Fruit fly (Drosophila melanogaster): ENCODE measurements around the gene Actbeta.

Gene Actbeta

DNA sequence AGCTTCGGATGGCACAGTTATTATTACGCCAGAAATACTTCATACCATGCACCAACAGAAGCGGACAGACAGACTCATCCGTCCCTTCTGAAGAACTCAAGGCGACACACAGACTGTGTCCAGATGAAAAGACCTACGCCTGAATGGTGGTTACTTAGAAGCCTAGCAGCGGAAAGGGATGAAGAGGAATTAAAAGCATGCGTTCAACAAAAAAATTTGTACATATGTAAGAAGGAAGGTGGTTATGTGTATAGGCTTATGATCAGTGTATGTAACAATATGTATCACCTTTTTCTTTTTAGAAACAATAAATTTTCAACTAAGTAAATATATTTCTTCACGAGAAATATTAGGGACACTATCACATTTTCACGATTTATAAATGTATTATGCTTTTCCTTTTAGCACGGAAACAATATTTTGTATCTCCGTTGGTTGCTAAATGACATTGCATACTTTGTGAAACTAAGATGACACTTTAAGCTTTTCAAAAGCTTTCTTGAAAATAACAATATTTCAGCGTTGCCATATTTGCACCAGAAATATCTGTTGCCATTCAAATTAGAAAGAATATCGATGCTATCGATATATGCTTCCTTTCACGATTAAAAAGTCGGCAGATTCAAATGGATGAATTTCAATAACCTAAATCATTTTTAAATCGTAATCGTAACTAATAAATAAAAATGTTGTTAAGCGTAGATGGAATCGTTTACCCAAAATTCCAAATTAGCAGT, at the start of gene Actbeta:
TSS of gene Actbeta (minus strand) at position 471 of the 737 bp plus-strand sequence.
- TF ChIP-seq CTCF (optimal IDR thresholded peaks at IDR 0.05) (no peak), CG8478 (optimal IDR thresholded peaks at IDR 0.05) (no peak)

DNA sequence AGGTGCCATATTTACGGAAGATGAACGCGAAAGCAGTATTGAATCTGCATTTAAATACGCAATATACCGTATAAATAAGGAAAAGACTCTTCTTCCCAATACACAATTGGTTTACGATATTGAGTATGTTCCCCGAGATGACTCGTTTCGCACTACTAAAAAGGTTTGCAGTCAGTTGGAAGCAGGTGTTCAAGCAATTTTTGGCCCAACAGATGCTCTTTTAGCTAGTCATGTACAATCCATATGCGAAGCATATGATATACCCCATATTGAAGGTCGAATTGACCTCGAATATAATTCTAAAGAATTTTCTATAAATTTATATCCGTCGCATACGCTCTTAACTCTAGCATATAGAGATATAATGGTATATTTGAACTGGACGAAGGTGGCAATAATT, 42.4 kb upstream of the Actbeta start:
- no peak for TF ChIP-seq CG8478 (optimal IDR thresholded peaks at IDR 0.05)
- no peak for TF ChIP-seq CTCF (optimal IDR thresholded peaks at IDR 0.05)

DNA sequence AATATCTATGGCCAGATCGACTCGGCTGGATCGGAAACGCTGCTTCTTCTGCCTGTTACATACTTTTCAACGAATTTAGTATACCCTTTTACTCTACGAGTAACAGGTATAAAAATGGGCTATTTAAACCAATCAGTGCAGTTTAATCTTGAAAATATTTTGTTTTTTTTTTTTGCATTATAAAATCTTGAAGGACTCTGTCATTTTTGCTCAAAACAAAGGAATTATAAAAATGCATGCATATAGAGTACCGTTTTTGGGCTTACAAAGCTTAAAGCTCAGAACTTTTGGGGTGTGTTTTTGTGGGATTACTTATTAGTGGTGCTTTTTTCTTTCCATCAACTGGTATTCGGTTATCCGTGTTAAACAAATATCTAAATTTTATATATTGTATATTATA, 41.7 kb upstream of the Actbeta start, which contains the start of gene CG11155:
TSS of gene CG11155 (plus strand) at position 313 of the 400 bp plus-strand sequence.
- no peak for TF ChIP-seq CTCF (optimal IDR thresholded peaks at IDR 0.05)
- no peak for TF ChIP-seq CG8478 (optimal IDR thresholded peaks at IDR 0.05)

DNA sequence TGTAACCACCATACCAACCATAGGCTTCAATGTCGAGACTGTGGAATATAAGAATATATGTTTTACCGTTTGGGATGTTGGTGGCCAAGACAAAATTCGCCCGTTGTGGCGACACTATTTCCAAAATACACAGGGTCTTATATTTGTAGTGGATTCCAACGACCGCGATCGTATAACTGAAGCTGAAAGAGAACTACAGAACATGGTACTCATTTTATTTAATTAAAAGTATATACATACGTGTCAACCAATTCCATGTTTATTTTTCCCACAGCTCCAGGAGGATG, 39.8 kb upstream of the Actbeta start:
- TF ChIP-seq CTCF (optimal IDR thresholded peaks at IDR 0.05) (no peak), CG8478 (optimal IDR thresholded peaks at IDR 0.05) (no peak)

DNA sequence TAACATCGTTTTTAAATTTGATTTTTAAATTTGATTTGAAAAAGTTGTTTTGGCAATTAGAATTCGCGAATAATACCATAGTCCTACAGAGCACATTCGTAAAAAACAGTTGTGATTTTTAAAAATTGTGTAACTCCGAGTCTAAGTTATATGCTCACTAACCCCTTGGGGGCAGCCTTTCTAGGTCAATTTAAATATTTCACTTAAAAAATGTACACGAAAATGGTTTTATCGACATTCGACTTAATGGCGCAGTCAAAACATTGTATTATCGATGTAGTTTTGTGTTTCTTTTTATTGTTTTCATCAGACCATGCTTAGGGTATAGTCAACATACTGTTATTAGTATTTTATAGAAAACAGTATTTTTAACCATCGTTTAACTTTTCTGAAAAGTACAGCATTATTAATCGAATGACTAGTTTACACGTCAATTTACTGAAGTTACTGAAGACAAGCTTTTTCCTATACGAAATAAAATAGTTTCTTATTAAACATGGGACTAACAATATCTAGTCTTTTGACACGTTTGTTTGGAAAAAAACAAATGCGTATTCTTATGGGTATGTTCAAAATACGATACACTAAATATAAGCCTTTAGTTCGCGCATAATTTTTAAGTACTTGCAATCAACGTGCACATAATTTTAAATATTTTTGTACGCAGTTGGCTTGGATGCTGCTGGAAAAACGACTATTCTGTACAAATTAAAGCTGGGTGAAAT, 39.3 kb upstream of the Actbeta start, which contains the start of gene Arf4:
TSS of gene Arf4 (plus strand) at position 399 of the 725 bp plus-strand sequence.
- TF ChIP-seq CTCF (optimal IDR thresholded peaks at IDR 0.05) (no peak), CG8478 (optimal IDR thresholded peaks at IDR 0.05) (no peak)

DNA sequence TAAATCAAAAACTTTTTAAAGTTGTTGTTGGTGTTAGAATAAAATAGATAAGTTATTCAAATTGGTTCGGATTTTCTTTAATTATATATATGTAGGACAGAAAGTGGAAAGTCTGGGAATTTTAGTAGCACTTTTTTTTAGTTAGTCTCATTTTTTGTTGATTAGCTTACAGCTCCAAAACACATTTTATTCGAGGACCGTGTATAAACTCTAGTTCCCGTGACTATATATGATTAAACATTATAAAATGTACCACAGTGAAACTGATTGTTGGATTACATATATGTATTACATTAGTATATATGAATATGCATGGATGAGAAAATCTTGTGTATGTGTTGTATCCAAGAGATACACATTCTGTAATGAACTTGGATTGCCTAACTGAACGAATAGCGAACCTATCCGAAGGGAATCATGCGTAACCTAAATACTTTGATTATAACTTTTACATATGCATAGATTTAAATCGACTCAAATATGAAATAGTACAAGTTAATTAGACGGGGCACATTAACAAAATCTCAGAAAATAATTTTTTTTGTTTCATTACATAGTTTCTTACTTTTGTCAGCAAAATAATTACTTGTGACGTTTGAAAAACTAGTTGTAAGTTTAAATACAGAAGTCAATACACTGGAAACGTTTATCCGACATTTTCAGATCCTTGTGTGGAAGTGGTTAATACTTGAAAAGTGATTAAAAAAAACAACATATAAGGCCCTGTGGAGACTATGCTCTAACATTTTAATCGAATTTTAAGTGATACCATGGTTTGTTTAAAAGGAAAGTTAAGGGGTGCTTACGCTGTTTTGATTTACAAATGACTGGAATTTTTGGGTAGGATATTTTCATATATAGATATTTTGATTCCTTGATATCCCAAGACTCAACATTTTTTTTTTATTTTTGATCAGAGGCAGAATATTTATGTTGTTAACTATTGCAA, 38.3 kb upstream of the Actbeta start, which contains the start of gene Cals:
TSS of gene Cals (minus strand) at position 700 of the 949 bp plus-strand sequence.
- TF ChIP-seq CG8478 (optimal IDR thresholded peaks at IDR 0.05) (no peak), CTCF (optimal IDR thresholded peaks at IDR 0.05) (no peak)

- TF ChIP-seq CTCF (optimal IDR thresholded peaks at IDR 0.05) (no peak), CG8478 (optimal IDR thresholded peaks at IDR 0.05) (no peak)
Observed at dm6 chr4:1121888-1122287, 37.3 kb upstream of the Actbeta start.

- no peak for TF ChIP-seq CTCF (optimal IDR thresholded peaks at IDR 0.05)
Observed at dm6 chr4:1115299-1115698, 30.7 kb upstream of the Actbeta start.

DNA sequence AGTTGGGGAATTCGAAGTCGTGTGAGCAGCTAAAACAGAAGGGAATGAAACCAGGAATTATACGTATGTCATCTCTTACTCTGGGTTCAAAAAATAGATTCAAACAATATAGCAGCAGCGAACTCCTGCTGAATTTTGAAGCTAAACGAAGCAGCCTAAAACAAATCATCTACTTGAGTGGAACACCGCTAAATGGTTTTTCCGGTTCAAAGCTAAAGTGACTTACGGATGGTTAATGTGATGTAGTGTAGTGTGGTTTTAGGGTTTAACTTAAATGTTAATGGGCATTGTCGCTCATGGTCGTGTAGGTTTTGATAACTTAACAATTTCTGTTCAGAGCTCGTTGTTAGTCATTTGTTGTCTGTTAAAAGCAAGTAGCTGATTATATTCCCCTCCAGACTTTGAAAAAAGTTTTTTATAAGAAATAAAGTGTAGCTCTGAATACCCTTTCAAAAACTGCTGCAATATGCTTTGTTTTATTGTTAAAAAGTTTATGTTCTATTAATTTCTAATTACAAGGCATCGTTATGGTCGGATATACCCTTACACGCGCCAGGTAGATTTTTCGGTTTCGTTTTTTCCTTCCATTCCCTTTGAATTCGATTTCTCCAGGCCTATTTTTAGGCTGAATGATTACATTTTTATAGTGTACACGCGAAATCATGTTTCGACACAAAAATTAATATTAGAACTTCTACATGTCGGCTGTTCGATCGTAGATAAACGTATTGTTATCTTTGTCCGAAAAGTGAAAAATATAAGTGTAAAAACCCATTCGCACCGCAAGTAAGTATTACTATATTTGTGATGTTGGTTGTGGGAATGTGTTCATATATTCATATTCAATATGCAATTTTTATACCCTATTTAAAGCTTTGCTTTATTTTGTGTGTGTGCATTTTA, 28.5 kb upstream of the Actbeta start:
- TF ChIP-seq CTCF (optimal IDR thresholded peaks at IDR 0.05) (peak; percentile 80 to 85), CG8478 (optimal IDR thresholded peaks at IDR 0.05) (no peak)

dm6 chr4:1106114-1106513, 21.5 kb upstream of the Actbeta start:
- TF ChIP-seq CTCF (optimal IDR thresholded peaks at IDR 0.05) = no peak
- TF ChIP-seq CG8478 (optimal IDR thresholded peaks at IDR 0.05) = no peak

- no peak for TF ChIP-seq CG8478 (optimal IDR thresholded peaks at IDR 0.05)
- TF ChIP-seq CTCF (optimal IDR thresholded peaks at IDR 0.05) = no peak
Observed at dm6 chr4:1097608-1098262, 13.1 kb upstream of the Actbeta start.

DNA sequence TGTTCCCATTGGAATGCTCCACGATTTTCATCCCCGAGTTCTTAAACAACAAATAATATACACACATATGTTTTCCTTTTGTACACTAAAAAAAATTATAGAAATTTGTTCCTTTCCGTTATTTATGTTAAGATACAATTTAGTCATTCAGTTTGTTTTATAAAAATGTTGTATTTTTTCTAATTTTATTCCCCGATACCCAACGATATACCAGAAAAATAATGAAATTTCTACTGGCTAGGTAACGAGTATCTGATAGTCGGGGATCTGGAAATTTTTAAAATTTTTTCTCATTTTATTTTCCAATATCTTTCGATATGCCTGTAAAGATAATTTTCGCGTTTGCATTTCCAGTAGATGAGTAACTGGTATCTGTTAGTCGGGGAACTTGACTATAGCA, 8.8 kb upstream of the Actbeta start:
- no peak for TF ChIP-seq CTCF (optimal IDR thresholded peaks at IDR 0.05)
- TF ChIP-seq CG8478 (optimal IDR thresholded peaks at IDR 0.05) = no peak

DNA sequence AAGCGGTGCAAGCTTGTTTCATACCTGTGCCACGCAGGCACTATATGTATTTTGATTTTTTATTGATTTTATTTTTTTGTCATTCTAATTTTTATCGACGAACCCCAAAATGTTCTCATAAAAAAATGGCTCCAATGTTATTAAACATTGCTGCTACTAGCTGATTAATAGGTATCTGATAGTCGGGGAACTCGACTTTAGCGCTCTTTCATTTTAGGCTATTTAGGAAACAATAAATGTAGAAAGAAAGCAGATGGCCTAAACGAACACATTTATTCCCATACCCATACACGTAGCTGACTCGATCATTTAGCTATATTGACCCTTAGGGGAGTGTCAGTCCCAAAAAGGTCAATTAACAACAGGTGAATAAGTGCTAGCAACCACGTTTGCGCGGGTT, 5.7 kb upstream of the Actbeta start:
- TF ChIP-seq CTCF (optimal IDR thresholded peaks at IDR 0.05) (no peak), CG8478 (optimal IDR thresholded peaks at IDR 0.05) (no peak)

DNA sequence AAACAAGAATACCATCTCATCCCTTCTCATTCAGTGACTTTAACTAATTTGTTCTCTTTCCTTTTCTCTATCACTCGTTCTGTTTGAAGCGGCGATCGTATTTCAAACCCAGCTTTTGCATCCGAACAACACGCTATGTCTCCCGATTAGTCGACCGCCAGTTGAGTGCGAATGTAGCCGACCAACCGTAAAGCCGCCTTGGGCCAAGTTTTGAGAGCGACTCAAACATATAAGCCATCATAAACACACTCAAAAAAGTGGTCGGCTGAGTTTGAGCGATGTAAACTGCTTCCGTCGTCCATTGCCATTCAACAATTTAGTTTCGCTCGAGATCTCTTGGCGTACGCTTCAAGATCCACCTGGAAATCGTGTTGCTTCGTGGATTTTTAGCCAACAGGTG, 3.9 kb upstream of the Actbeta start, which contains the start of gene sv:
TSS of gene sv (plus strand) at position 319 of the 400 bp plus-strand sequence.
- TF ChIP-seq CTCF (optimal IDR thresholded peaks at IDR 0.05) (no peak), CG8478 (optimal IDR thresholded peaks at IDR 0.05) (no peak)

Data from S2 (cell line).